Worm (Caenorhabditis elegans): ENCODE measurements around the gene clec-234.

- TF ChIP-seq ama-1 (optimal IDR thresholded peaks at IDR 0.05) (no peak), ceh-36 (tag; optimal IDR thresholded peaks at IDR 0.05) (no peak), ceh-13 (GFP tag; optimal IDR thresholded peaks at IDR 0.05) (no peak), tbx-37 (GFP tag; conservative IDR thresholded peaks at IDR 0.05) (no peak), ets-7 (tag; optimal IDR thresholded peaks at IDR 0.05) (no peak), hmbx-1 (tag; optimal IDR thresholded peaks at IDR 0.05) (no peak), flt-1 (GFP tag; IDR thresholded peaks at IDR 0.05) (no peak), aly-1 (tag; optimal IDR thresholded peaks at IDR 0.05) (no peak), sea-1 (GFP tag; conservative IDR thresholded peaks at IDR 0.05) (no peak), B0310.2 (tag; optimal IDR thresholded peaks at IDR 0.05) (no peak)
These were observed 21.7 kb upstream of the clec-234 start, which contains the start of gene str-14 for ce11 chrV:16455065-16455464.
